Worm (Caenorhabditis elegans) whole organism, L4 larva: ENCODE results near the gene toe-1.

Experiments
- F10B5.3 ChIP-seq: sonication (generic microtip); optimal IDR thresholded peaks from 2 replicates; lab custom pipeline; 2016; ENCODE audit warnings: mild to moderate bottlenecking, missing genetic modification characterization, missing compliant biosample characterization
- F37D6.2 ChIP-seq: sonication (generic microtip); optimal IDR thresholded peaks from 2 replicates; lab custom pipeline; 2016; ENCODE audit warnings: mild to moderate bottlenecking, missing genetic modification characterization, missing compliant biosample characterization
- F44E2.7 ChIP-seq: fragments of 200-800 bp; sonication (Bioruptor generic); IDR thresholded peaks from 2 replicates; pipeline ENCODE4 v2.1.2; 2022; ENCODE audit warnings: missing genetic modification characterization, missing compliant biosample characterization
- T20F7.1 ChIP-seq: fragments of 200-800 bp; sonication (Bioruptor generic); optimal IDR thresholded peaks from 2 replicates; lab custom pipeline; 2018; ENCODE audit warnings: mild to moderate bottlenecking, missing genetic modification characterization, missing compliant biosample characterization
- T26A8.4 ChIP-seq: fragments of 200-800 bp; sonication (Bioruptor generic); IDR thresholded peaks from 2 replicates; pipeline ENCODE4 v1.3.6; 2022; ENCODE audit warnings: missing genetic modification characterization, missing compliant biosample characterization
- Y105C5A.15 ChIP-seq: fragments of 200-800 bp; sonication (Bioruptor generic); IDR thresholded peaks from 2 replicates; pipeline ENCODE4 v1.3.6; 2022; ENCODE audit warnings: missing genetic modification characterization, missing compliant biosample characterization
- Y5F2A.4 ChIP-seq: fragments of 200-800 bp; sonication (Bioruptor generic); optimal IDR thresholded peaks from 2 replicates; lab custom pipeline; 2018; ENCODE audit warnings: mild to moderate bottlenecking, missing genetic modification characterization, missing compliant biosample characterization
- aha-1 ChIP-seq: fragments of 150-350 bp; peaks from one replicate; lab custom pipeline; 2014; ENCODE audit warnings: missing biosample characterization, missing genetic modification characterization
- ceh-20 ChIP-seq: fragments of 200-800 bp; sonication (Bioruptor generic); IDR thresholded peaks from 2 replicates; pipeline ENCODE4 v1.3.6; 2022; ENCODE audit warnings: missing genetic modification reagents, missing genetic modification characterization, missing compliant biosample characterization
- ceh-28 ChIP-seq: fragments of 150-350 bp; optimal IDR thresholded peaks from 2 replicates; lab custom pipeline; 2014; ENCODE audit warnings: missing biosample characterization, missing genetic modification reagents, missing genetic modification characterization
- ceh-44 ChIP-seq: fragments of 200-800 bp; sonication (Bioruptor generic); IDR thresholded peaks from 2 replicates; pipeline ENCODE4 v1.3.6; 2022; ENCODE audit warnings: missing genetic modification reagents, missing genetic modification characterization, missing compliant biosample characterization
- ceh-82 ChIP-seq: sonication (generic microtip); optimal IDR thresholded peaks from 2 replicates; lab custom pipeline; 2017; ENCODE audit warnings: missing biosample characterization, missing genetic modification characterization
- ces-1 ChIP-seq: fragments of 150-350 bp; sonication (generic microtip); optimal IDR thresholded peaks from 4 replicates; lab custom pipeline; 2014; ENCODE audit warnings: missing biosample characterization, missing genetic modification reagents, missing genetic modification characterization
- ctbp-1 ChIP-seq: fragments of 200-800 bp; sonication (Bioruptor generic); IDR thresholded peaks from 2 replicates; pipeline ENCODE4 v1.3.6; 2022; ENCODE audit warnings: missing genetic modification reagents, missing genetic modification characterization, missing compliant biosample characterization
- daf-12 ChIP-seq: fragments of 150-350 bp; optimal IDR thresholded peaks from 2 replicates; lab custom pipeline; 2014; ENCODE audit warnings: missing biosample characterization, missing genetic modification reagents, missing genetic modification characterization
- daf-8 ChIP-seq: fragments of 200-800 bp; sonication (Bioruptor generic); IDR thresholded peaks from 2 replicates; pipeline ENCODE4 v1.3.6; 2022; ENCODE audit warnings: missing genetic modification characterization, missing compliant biosample characterization
- dmd-6 ChIP-seq: fragments of 200-800 bp; sonication (Bioruptor generic); IDR thresholded peaks from 2 replicates; pipeline ENCODE4 v1.3.6; 2022; ENCODE audit warnings: missing genetic modification reagents, missing genetic modification characterization, missing compliant biosample characterization
- dmd-8 ChIP-seq: fragments of 200-800 bp; sonication (Bioruptor generic); IDR thresholded peaks from 2 replicates; pipeline ENCODE4 v1.3.6; 2022; ENCODE audit warnings: missing genetic modification characterization, missing compliant biosample characterization
- dpl-1 ChIP-seq: fragments of 150-350 bp; optimal IDR thresholded peaks from 2 replicates; lab custom pipeline; 2014; ENCODE audit warnings: missing biosample characterization, missing genetic modification reagents, missing genetic modification characterization
- fkh-10 ChIP-seq: fragments of 150-350 bp; optimal IDR thresholded peaks from 2 replicates; lab custom pipeline; 2014; ENCODE audit warnings: missing biosample characterization, missing genetic modification reagents, missing genetic modification characterization
- fos-1 ChIP-seq: fragments of 150-350 bp; optimal IDR thresholded peaks from 2 replicates; lab custom pipeline; 2014; ENCODE audit warnings: missing biosample characterization, missing genetic modification characterization
- hlh-11 ChIP-seq: fragments of 200-800 bp; sonication (Bioruptor generic); optimal IDR thresholded peaks from 2 replicates; lab custom pipeline; 2018; ENCODE audit warnings: mild to moderate bottlenecking, missing genetic modification characterization, missing compliant biosample characterization
- hlh-30 ChIP-seq: sonication (generic microtip); optimal IDR thresholded peaks from 2 replicates; lab custom pipeline; 2017; ENCODE audit warnings: antibody characterized with exemption, mild to moderate bottlenecking, missing genetic modification characterization, missing compliant biosample characterization; ENCODE audit not compliant: insufficient read depth
- hmg-1.1 ChIP-seq: fragments of 200-800 bp; sonication (Bioruptor generic); IDR thresholded peaks from 2 replicates; pipeline ENCODE4 v1.3.6; 2022; ENCODE audit warnings: missing genetic modification reagents, missing genetic modification characterization, missing compliant biosample characterization
- jun-1 ChIP-seq: fragments of 150-350 bp; optimal IDR thresholded peaks from 2 replicates; lab custom pipeline; 2014; ENCODE audit warnings: missing biosample characterization, missing genetic modification reagents, missing genetic modification characterization
- lin-13 ChIP-seq: fragments of 150-350 bp; optimal IDR thresholded peaks from 2 replicates; lab custom pipeline; 2014; ENCODE audit warnings: missing biosample characterization, missing genetic modification reagents, missing genetic modification characterization
- lin-29 ChIP-seq: fragments of 200-800 bp; sonication (Bioruptor generic); IDR thresholded peaks from 2 replicates; pipeline ENCODE4 v1.3.6; 2022; ENCODE audit warnings: missing genetic modification reagents, missing genetic modification characterization, missing compliant biosample characterization
- lin-38 ChIP-seq: fragments of 200-800 bp; sonication (Bioruptor generic); IDR thresholded peaks from 2 replicates; pipeline ENCODE4 v1.3.6; 2022; ENCODE audit warnings: missing genetic modification reagents, missing genetic modification characterization, missing compliant biosample characterization
- lsy-2 ChIP-seq, 2 experiments: fragments of 150-350 bp in 1 of 2; sonication (generic microtip) in 1 of 2; optimal IDR thresholded peaks; 2 replicates each; lab custom pipeline; 2014 to 2017; ENCODE audit warnings: missing biosample characterization in 2 of 2, missing genetic modification characterization in 2 of 2
- madf-9 ChIP-seq: fragments of 200-800 bp; sonication (Bioruptor generic); conservative IDR thresholded peaks from 2 replicates; pipeline ENCODE4 v1.3.6; 2022; ENCODE audit warnings: missing genetic modification reagents, missing genetic modification characterization, missing compliant biosample characterization
- mdl-1 ChIP-seq, 2 experiments: fragments of 150-350 bp in 1 of 2; sonication (generic microtip) in 1 of 2; optimal IDR thresholded peaks; 2 replicates each; lab custom pipeline; 2014 to 2017; ENCODE audit warnings: missing biosample characterization in 2 of 2, missing genetic modification characterization in 2 of 2
- mep-1 ChIP-seq: fragments of 150-350 bp; sonication (generic microtip); optimal IDR thresholded peaks from 3 replicates; lab custom pipeline; 2014; ENCODE audit warnings: missing biosample characterization, missing genetic modification characterization
- mes-2 ChIP-seq: sonication (generic microtip); optimal IDR thresholded peaks from 2 replicates; lab custom pipeline; 2016; ENCODE audit warnings: missing genotype, mild to moderate bottlenecking, missing genetic modification characterization, missing compliant biosample characterization; ENCODE audit not compliant: poor library complexity, severe bottlenecking
- nhr-237 ChIP-seq: sonication (generic microtip); optimal IDR thresholded peaks from 2 replicates; lab custom pipeline; 2017; ENCODE audit warnings: missing biosample characterization, missing genetic modification characterization
- nhr-28 ChIP-seq: fragments of 150-350 bp; optimal IDR thresholded peaks from 2 replicates; lab custom pipeline; 2014; ENCODE audit warnings: missing biosample characterization, missing genetic modification characterization
- nhr-48 ChIP-seq: sonication (generic microtip); optimal IDR thresholded peaks from 2 replicates; lab custom pipeline; 2016; ENCODE audit warnings: mild to moderate bottlenecking, missing genetic modification characterization, missing compliant biosample characterization
- nhr-76 ChIP-seq: fragments of 150-350 bp; optimal IDR thresholded peaks from 2 replicates; lab custom pipeline; 2014; ENCODE audit warnings: missing biosample characterization, missing genetic modification characterization
- php-3 ChIP-seq: fragments of 200-800 bp; sonication (Bioruptor generic); IDR thresholded peaks from 2 replicates; pipeline ENCODE4 v1.3.6; 2022; ENCODE audit warnings: missing genetic modification reagents, missing genetic modification characterization, missing compliant biosample characterization
- rbr-2 ChIP-seq: sonication (generic microtip); optimal IDR thresholded peaks from 2 replicates; lab custom pipeline; 2016; ENCODE audit warnings: missing genotype, missing genetic modification characterization, missing compliant biosample characterization
- saeg-2 ChIP-seq: fragments of 200-800 bp; sonication (Bioruptor generic); IDR thresholded peaks from 2 replicates; pipeline ENCODE4 v1.3.6; 2022; ENCODE audit warnings: missing genetic modification reagents, missing genetic modification characterization, missing compliant biosample characterization
- set-16 ChIP-seq: fragments of 200-800 bp; sonication (Bioruptor generic); IDR thresholded peaks from 2 replicates; pipeline ENCODE4 v1.3.6; 2022; ENCODE audit warnings: missing genetic modification reagents, missing genetic modification characterization, missing compliant biosample characterization
- snpc-1.2 ChIP-seq: fragments of 200-800 bp; sonication (Bioruptor generic); IDR thresholded peaks from 2 replicates; pipeline ENCODE4 v1.3.6; 2022; ENCODE audit warnings: missing genetic modification reagents, missing genetic modification characterization, missing compliant biosample characterization
- snpc-4 ChIP-seq: fragments of 150-350 bp; optimal IDR thresholded peaks from 2 replicates; lab custom pipeline; 2014; ENCODE audit warnings: missing biosample characterization, missing genetic modification characterization
- tra-1 ChIP-seq: fragments of 200-800 bp; sonication (Bioruptor generic); IDR thresholded peaks from 2 replicates; pipeline ENCODE4 v1.3.6; 2022; ENCODE audit warnings: missing genetic modification reagents, missing genetic modification characterization, missing compliant biosample characterization
- unc-130 ChIP-seq: sonication (generic microtip); optimal IDR thresholded peaks from 2 replicates; lab custom pipeline; 2016; ENCODE audit warnings: missing genetic modification reagents, missing genetic modification characterization, missing compliant biosample characterization
- unc-62 ChIP-seq, 3 experiments: fragments of 150-350 bp in 1 of 3; sonication (generic microtip); optimal IDR thresholded peaks in 2 of 3; peaks in 1 of 3; 1 replicate in 1 of 3; 2 replicates in 2 of 3; lab custom pipeline; 2014 to 2017; ENCODE audit warnings: missing biosample characterization in 3 of 3, missing genetic modification characterization in 3 of 3, missing genetic modification reagents in 3 of 3, missing genotype in 1 of 3
- vab-7 ChIP-seq: fragments of 200-800 bp; sonication (Bioruptor generic); IDR thresholded peaks from 2 replicates; pipeline ENCODE4 v1.3.6; 2022; ENCODE audit warnings: missing genetic modification reagents, missing genetic modification characterization, missing compliant biosample characterization
- zip-11 ChIP-seq: fragments of 200-800 bp; sonication (Bioruptor generic); IDR thresholded peaks from 2 replicates; pipeline ENCODE4 v1.3.6; 2022; ENCODE audit warnings: missing genetic modification characterization, missing compliant biosample characterization
- zip-2 ChIP-seq: fragments of 150-350 bp; optimal IDR thresholded peaks from 2 replicates; lab custom pipeline; 2014; ENCODE audit warnings: missing biosample characterization, missing genetic modification characterization
- ztf-7 ChIP-seq: fragments of 150-350 bp; optimal IDR thresholded peaks from 2 replicates; lab custom pipeline; 2014; ENCODE audit warnings: missing biosample characterization, missing genetic modification characterization

Gene toe-1

DNA sequence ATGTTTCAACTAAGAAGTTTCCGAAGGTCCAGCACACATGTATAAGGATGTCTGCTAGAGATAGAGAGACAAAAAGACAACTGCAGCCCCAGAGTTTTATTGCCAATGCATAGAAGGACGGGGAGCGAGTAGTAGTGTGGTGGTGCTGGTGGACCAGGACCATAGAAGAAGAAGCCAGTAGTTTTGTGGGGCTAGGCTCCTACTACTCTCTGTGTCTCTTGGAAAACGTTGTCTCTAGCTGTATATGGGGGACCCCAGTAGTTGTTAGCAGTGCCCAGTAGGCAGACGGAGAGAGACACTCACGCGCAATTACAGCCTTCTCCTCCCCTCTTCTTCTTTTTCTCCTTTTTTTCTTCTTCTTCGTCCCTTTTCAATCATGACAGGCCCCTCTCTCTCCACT lies 31.1 kb downstream of the toe-1 start:
- TF ChIP-seq unc-130 (GFP tag; lab: Kevin White, UChicago) (no peak), lsy-2 (tag; optimal IDR thresholded peaks at IDR 0.05; lab: Kevin White, UChicago) (peak; percentile 17 to 49), ceh-44 (no peak), zip-2 (tag; lab: Kevin White, UChicago) (no peak), dpl-1 (GFP tag; lab: Kevin White, UChicago) (no peak), ceh-82 (tag; lab: Kevin White, UChicago) (no peak), snpc-4 (no peak), Y105C5A.15 (GFP tag; lab: Robert Waterston, UW) (no peak), T20F7.1 (GFP tag; lab: Kevin White, UChicago) (no peak), tra-1 (GFP tag; lab: Robert Waterston, UW) (no peak), lin-38 (GFP tag; lab: Robert Waterston, UW) (0 out of 2 replicates have a peak, but pooled peaks have one; percentile 28), Y5F2A.4 (GFP tag; lab: Kevin White, UChicago) (no peak), dmd-8 (GFP tag; lab: Robert Waterston, UW) (no peak), lin-13 (GFP tag; lab: Kevin White, UChicago) (no peak), nhr-76 (tag; lab: Kevin White, UChicago) (no peak), snpc-1.2 (GFP tag; lab: Robert Waterston, UW) (no peak), ctbp-1 (GFP tag; lab: Robert Waterston, UW) (0 out of 2 replicates have a peak, but pooled peaks have one; percentile 21), hlh-30 (tag; lab: Kevin White, UChicago) (peak; percentile 25), nhr-28 (tag; lab: Kevin White, UChicago) (no peak), fkh-10 (GFP tag; lab: Kevin White, UChicago) (peak; percentile 72), daf-8 (GFP tag; lab: Robert Waterston, UW) (no peak), hlh-11 (tag; lab: Kevin White, UChicago) (peak; percentile 11), unc-62 (GFP tag; optimal IDR thresholded peaks at IDR 0.05 in 1 of 2; lab: Kevin White, UChicago) (peak in 1 of 2 experiments; percentile 32), unc-62 (tag; optimal IDR thresholded peaks at IDR 0.05; lab: Kevin White, UChicago) (no peak), mep-1 (peak; percentile 21), daf-12 (no peak), saeg-2 (GFP tag; lab: Robert Waterston, UW) (no peak), rbr-2 (tag; lab: Kevin White, UChicago) (peak; percentile 56), ztf-7 (tag; lab: Kevin White, UChicago) (no peak), fos-1 (tag; lab: Kevin White, UChicago) (no peak), vab-7 (GFP tag; lab: Robert Waterston, UW) (no peak), aha-1 (tag; lab: Kevin White, UChicago) (peak; percentile 84), ces-1 (GFP tag; lab: Kevin White, UChicago) (no peak), madf-9 (no peak), mdl-1 (tag; optimal IDR thresholded peaks at IDR 0.05; lab: Kevin White, UChicago) (peak in 1 of 2 experiments; percentile 10), dmd-6 (GFP tag; lab: Robert Waterston, UW) (no peak), F10B5.3 (tag; lab: Kevin White, UChicago) (no peak), set-16 (GFP tag; lab: Robert Waterston, UW) (peak; percentile 52; the same call in 1 of the 2 replicates), hmg-1.1 (GFP tag; lab: Robert Waterston, UW) (peak; percentile 86), jun-1 (no peak), F44E2.7 (no peak), zip-11 (GFP tag; lab: Robert Waterston, UW) (no peak)

DNA sequence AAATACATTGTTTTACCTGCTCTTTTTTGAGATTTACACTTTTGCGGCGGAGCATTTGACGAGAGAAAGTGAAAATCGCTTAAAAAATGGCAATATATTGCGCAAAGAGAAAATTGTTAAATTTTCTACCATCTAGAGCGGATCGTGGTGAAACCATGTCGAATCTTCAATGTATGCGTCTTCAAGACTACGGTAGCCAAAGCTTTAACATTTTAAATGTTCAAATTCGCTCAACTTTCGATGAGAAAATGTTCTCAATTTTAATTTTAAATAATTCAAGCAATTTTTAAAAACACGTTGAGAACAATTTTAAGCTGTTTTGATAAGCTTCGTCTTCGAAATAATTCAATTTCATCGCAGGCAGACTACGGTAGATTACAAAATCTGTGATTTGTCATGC lies 35.3 kb downstream of the toe-1 start:
- TF ChIP-seq hlh-11 (tag; lab: Kevin White, UChicago) (no peak), ceh-82 (tag; lab: Kevin White, UChicago) (no peak), vab-7 (GFP tag; lab: Robert Waterston, UW) (no peak), fos-1 (tag; lab: Kevin White, UChicago) (no peak), tra-1 (GFP tag; lab: Robert Waterston, UW) (no peak), nhr-237 (tag; lab: Kevin White, UChicago) (no peak), F37D6.2 (tag; lab: Kevin White, UChicago) (no peak), mes-2 (no peak), T26A8.4 (no peak), php-3 (GFP tag; lab: Robert Waterston, UW) (no peak), nhr-48 (no peak), lin-29 (GFP tag; lab: Robert Waterston, UW) (no peak), ceh-20 (no peak), ceh-28 (no peak)
